Worm (Caenorhabditis elegans): Measurements from ENCODE around the gene grp-1.

grp-1 gene

ce11 chrIII:8106476-8106875, 21.0 kb downstream of the grp-1 start (continued):
- TF ChIP-seq ctbp-1 (GFP tag; IDR thresholded peaks at IDR 0.05) (peak; percentile 64), spr-3 (GFP tag; optimal IDR thresholded peaks at IDR 0.05) (peak; percentile 18), nhr-11 (tag; optimal IDR thresholded peaks at IDR 0.05) (no peak), hif-1 (tag; optimal IDR thresholded peaks at IDR 0.05) (peak in 1 of 2 experiments; percentile 9), ZK337.2 (GFP tag; IDR thresholded peaks at IDR 0.05) (peak; percentile 32; the same call in 1 of the 2 replicates), ceh-44 (GFP tag; IDR thresholded peaks at IDR 0.05) (peak; percentile 82), D1046.2 (GFP tag; IDR thresholded peaks at IDR 0.05) (0 out of 2 replicates have a peak, but pooled peaks have one; percentile 50), aha-1 (tag) (peak; percentile 77), gei-8 (GFP tag; optimal IDR thresholded peaks at IDR 0.05) (peak; percentile 42), ceh-20 (GFP tag; IDR thresholded peaks at IDR 0.05) (peak; percentile 55; the same call in 1 of the 2 replicates), fkh-10 (GFP tag; optimal IDR thresholded peaks at IDR 0.05) (peak; percentile 9), hlh-30 (tag; optimal IDR thresholded peaks at IDR 0.05; ENCODE audit: insufficient read depth) (peak; percentile 18), dmd-9 (GFP tag; IDR thresholded peaks at IDR 0.05) (peak; percentile 68; the same call in 1 of the 2 replicates), F10B5.3 (tag; optimal IDR thresholded peaks at IDR 0.05) (no peak), dmd-8 (GFP tag; IDR thresholded peaks at IDR 0.05) (peak; percentile 71; the same call in 1 of the 2 replicates), lin-38 (GFP tag; IDR thresholded peaks at IDR 0.05) (peak; percentile 67), ama-1 (optimal IDR thresholded peaks at IDR 0.05) (no peak), jun-1 (tag; optimal IDR thresholded peaks at IDR 0.05) (no peak), rbr-2 (tag; optimal IDR thresholded peaks at IDR 0.05) (peak; percentile 41), mdl-1 (tag; optimal IDR thresholded peaks at IDR 0.05) (peak in 1 of 2 experiments; percentile 24), unc-130 (GFP tag; optimal IDR thresholded peaks at IDR 0.05) (peak; percentile 30), T26A8.4 (GFP tag; IDR thresholded peaks at IDR 0.05) (peak; percentile 75), nhr-102 (tag; optimal IDR thresholded peaks at IDR 0.05) (no peak), hmg-1.1 (GFP tag; IDR thresholded peaks at IDR 0.05) (peak; percentile 78), set-16 (GFP tag; IDR thresholded peaks at IDR 0.05) (peak; percentile 25; the same call in 1 of the 2 replicates), mep-1 (tag; optimal IDR thresholded peaks at IDR 0.05) (peak; percentile 15), duxl-1 (tag; optimal IDR thresholded peaks at IDR 0.05; ENCODE audit: poor library complexity) (no peak), saeg-2 (GFP tag; IDR thresholded peaks at IDR 0.05) (0 out of 2 replicates have a peak, but pooled peaks have one; percentile 43)

- TF ChIP-seq mes-2 (tag; optimal IDR thresholded peaks at IDR 0.05; ENCODE audit: poor library complexity, severe bottlenecking) (no peak), T26A8.4 (GFP tag; IDR thresholded peaks at IDR 0.05) (no peak), daf-12 (tag; optimal IDR thresholded peaks at IDR 0.05) (no peak), nhr-237 (tag; optimal IDR thresholded peaks at IDR 0.05) (no peak), ceh-44 (GFP tag; IDR thresholded peaks at IDR 0.05) (no peak), zip-2 (tag; optimal IDR thresholded peaks at IDR 0.05) (no peak), tra-1 (GFP tag; IDR thresholded peaks at IDR 0.05) (no peak), F44E2.7 (GFP tag; IDR thresholded peaks at IDR 0.05) (no peak), spr-3 (GFP tag; optimal IDR thresholded peaks at IDR 0.05) (no peak), daf-19 (GFP tag; conservative IDR thresholded peaks at IDR 0.05) (no peak), lin-13 (GFP tag; optimal IDR thresholded peaks at IDR 0.05) (no peak), dve-1 (tag; optimal IDR thresholded peaks at IDR 0.05; ENCODE audit: insufficient read depth) (no peak), Y48G9A.11 (GFP tag; IDR thresholded peaks at IDR 0.05) (no peak)
Observed at ce11 chrIII:8108490-8108889, 23.0 kb downstream of the grp-1 start, which contains the start of gene C14B9.3. TSS of gene C14B9.3 (plus strand) at chrIII:8108790.

Data from whole organism, L4 larva.